Comparison of ENCODE assay signal across 6 worm cellular contexts in genomic region chrX:3944961-3945587, ce11.
TF ChIP-seq lines count a peak whose summit lies in the region.

No protein-coding gene starts in this region.

TF ChIP-seq in whole organism, L1 larva, 84 proteins besides CTCF, POLR2A, EP300 and RAD21 (continues in another document):
- no peak for TF ChIP-seq nhr-76 (tag; optimal IDR thresholded peaks at IDR 0.05; lab: Kevin White, UChicago)
- TF ChIP-seq snu-23 (GFP tag; optimal IDR thresholded peaks at IDR 0.05; lab: Kevin White, UChicago): no peak
- peak; percentile 65 for TF ChIP-seq lin-14 (GFP tag; optimal IDR thresholded peaks at IDR 0.05; lab: Kevin White, UChicago)
- no peak for TF ChIP-seq lin-15B (tag; optimal IDR thresholded peaks at IDR 0.05; lab: Kevin White, UChicago)
- TF ChIP-seq nhr-47 (tag; optimal IDR thresholded peaks at IDR 0.05; lab: Kevin White, UChicago): peak; percentile 50
- peak; percentile 40 for TF ChIP-seq mef-2 (tag; optimal IDR thresholded peaks at IDR 0.05; lab: Kevin White, UChicago)
- peak; percentile 11 for TF ChIP-seq swsn-7 (tag; optimal IDR thresholded peaks at IDR 0.05; lab: Kevin White, UChicago)
- TF ChIP-seq nhr-71 (tag; optimal IDR thresholded peaks at IDR 0.05; lab: Kevin White, UChicago): peak; percentile 63
- no peak for TF ChIP-seq elt-3 (tag; optimal IDR thresholded peaks at IDR 0.05; lab: Kevin White, UChicago)
- peak; percentile 31 for TF ChIP-seq fkh-4 (tag; optimal IDR thresholded peaks at IDR 0.05; lab: Kevin White, UChicago; ENCODE audit: borderline replicate concordance)
- TF ChIP-seq ztf-11 (tag; optimal IDR thresholded peaks at IDR 0.05; lab: Kevin White, UChicago): no peak
- TF ChIP-seq fkh-8 (tag; optimal IDR thresholded peaks at IDR 0.05; lab: Kevin White, UChicago): peak; percentile 75
- no peak for TF ChIP-seq ceh-88 (GFP tag; IDR thresholded peaks at IDR 0.05; lab: Robert Waterston, UW)
- no peak for TF ChIP-seq vab-15 (tag; optimal IDR thresholded peaks at IDR 0.05; lab: Kevin White, UChicago)
- TF ChIP-seq fkh-10 (GFP tag; optimal IDR thresholded peaks at IDR 0.05; lab: Kevin White, UChicago): peak; percentile 18

TF ChIP-seq in whole organism, L2 larva, 48 proteins besides CTCF, POLR2A, EP300 and RAD21 (continues in another document):
- TF ChIP-seq F13H6.1 (tag; optimal IDR thresholded peaks at IDR 0.05; lab: Kevin White, UChicago) (no peak), alr-1 (tag; optimal IDR thresholded peaks at IDR 0.05; lab: Kevin White, UChicago) (no peak), nhr-23 (tag; optimal IDR thresholded peaks at IDR 0.05; lab: Kevin White, UChicago) (no peak), nhr-25 (tag; optimal IDR thresholded peaks at IDR 0.05; lab: Kevin White, UChicago) (no peak), nhr-77 (tag; optimal IDR thresholded peaks at IDR 0.05; lab: Kevin White, UChicago) (no peak), nhr-237 (tag; optimal IDR thresholded peaks at IDR 0.05; lab: Kevin White, UChicago) (no peak), nhr-129 (tag; optimal IDR thresholded peaks at IDR 0.05; lab: Kevin White, UChicago) (peak; percentile 15), unc-62 (GFP tag; optimal IDR thresholded peaks at IDR 0.05; lab: Kevin White, UChicago) (no peak), ceh-16 (tag; optimal IDR thresholded peaks at IDR 0.05; lab: Kevin White, UChicago) (no peak), nhr-6 (tag; optimal IDR thresholded peaks at IDR 0.05; lab: Kevin White, UChicago) (no peak), Y55F3AM.14 (GFP tag; optimal IDR thresholded peaks at IDR 0.05; lab: Kevin White, UChicago) (no peak), nhr-10 (tag; optimal IDR thresholded peaks at IDR 0.05; lab: Kevin White, UChicago) (no peak), lin-13 (GFP tag; optimal IDR thresholded peaks at IDR 0.05; lab: Kevin White, UChicago) (no peak), sma-9 (GFP tag; optimal IDR thresholded peaks at IDR 0.05; lab: Kevin White, UChicago) (peak; percentile 2), sma-9 (tag; optimal IDR thresholded peaks at IDR 0.05; lab: Kevin White, UChicago) (no peak), mbf-1 (tag; optimal IDR thresholded peaks at IDR 0.05; lab: Kevin White, UChicago) (no peak), crh-2 (tag; optimal IDR thresholded peaks at IDR 0.05; lab: Kevin White, UChicago) (peak; percentile 10)

TF ChIP-seq in whole organism, L3 larva, 47 proteins besides CTCF, POLR2A, EP300 and RAD21:
- TF ChIP-seq nfya-1 (tag; optimal IDR thresholded peaks at IDR 0.05; lab: Kevin White, UChicago; ENCODE audit: insufficient read depth): peak; percentile 24
- no peak for TF ChIP-seq nhr-28 (tag; optimal IDR thresholded peaks at IDR 0.05; lab: Kevin White, UChicago)
- no peak for TF ChIP-seq ceh-9 (tag; optimal IDR thresholded peaks at IDR 0.05; lab: Kevin White, UChicago)
- no peak for TF ChIP-seq pha-4 (tag; optimal IDR thresholded peaks at IDR 0.05; lab: Kevin White, UChicago)

TF ChIP-seq in whole organism, L4 larva, 104 proteins besides CTCF, POLR2A, EP300 and RAD21:
- TF ChIP-seq daf-8 (GFP tag; IDR thresholded peaks at IDR 0.05; lab: Robert Waterston, UW) (no peak), hlh-30 (tag; optimal IDR thresholded peaks at IDR 0.05; lab: Kevin White, UChicago; ENCODE audit: insufficient read depth) (peak; percentile 25), ceh-44 (GFP tag; IDR thresholded peaks at IDR 0.05; lab: Robert Waterston, UW) (no peak), aha-1 (tag; lab: Kevin White, UChicago) (peak; percentile 24), cey-2 (tag; optimal IDR thresholded peaks at IDR 0.05; lab: Kevin White, UChicago; ENCODE audit: borderline replicate concordance, insufficient read depth) (no peak), fkh-10 (GFP tag; optimal IDR thresholded peaks at IDR 0.05; lab: Kevin White, UChicago) (peak; percentile 11), aly-2 (tag; optimal IDR thresholded peaks at IDR 0.05; lab: Kevin White, UChicago) (no peak), unc-62 (GFP tag; optimal IDR thresholded peaks at IDR 0.05 in 1 of 2; lab: Kevin White, UChicago) (no peak), unc-62 (tag; optimal IDR thresholded peaks at IDR 0.05; lab: Kevin White, UChicago) (no peak), lin-38 (GFP tag; IDR thresholded peaks at IDR 0.05; lab: Robert Waterston, UW) (no peak), dve-1 (tag; optimal IDR thresholded peaks at IDR 0.05; lab: Kevin White, UChicago; ENCODE audit: insufficient read depth) (no peak), php-3 (GFP tag; IDR thresholded peaks at IDR 0.05; lab: Robert Waterston, UW) (no peak)

TF ChIP-seq in whole organism, late embryonic, 69 proteins besides CTCF, POLR2A, EP300 and RAD21:
- TF ChIP-seq mec-3 (tag; optimal IDR thresholded peaks at IDR 0.05; lab: Kevin White, UChicago; ENCODE audit: borderline replicate concordance) (no peak), ama-1 (optimal IDR thresholded peaks at IDR 0.05; lab: Kevin White, UChicago) (no peak), unc-42 (tag; optimal IDR thresholded peaks at IDR 0.05; lab: Kevin White, UChicago) (peak; percentile 38)

TF ChIP-seq in whole organism, mixed stage, embryonic, 35 proteins besides CTCF, POLR2A, EP300 and RAD21:
- TF ChIP-seq ces-1 (GFP tag; optimal IDR thresholded peaks at IDR 0.05; lab: Kevin White, UChicago) (peak; percentile 77), nhr-12 (tag; optimal IDR thresholded peaks at IDR 0.05; lab: Kevin White, UChicago) (no peak)

Comparison
In these comparisons a context has a peak if more than half of its experiments do, and no peak if none do; other contexts are left out.
1. Of the 29 proteins assayed by ChIP-seq in both whole organism, L4 larva and whole organism, L1 larva: peak only in whole organism, L4 larva: aha-1; only in whole organism, L1 larva: none; in both: fkh-10; in neither: 27.